Worm (Caenorhabditis elegans): Measurements from ENCODE around the gene R10D12.1.

R10D12.1 gene

ce11 chrV:13954056-13954455 lies 19.6 kb upstream of the R10D12.1 start, which contains the start of gene swt-6:
Gene swt-6 (plus strand): TSS chrV:13954356.
- TF ChIP-seq klf-2 (GFP tag; conservative IDR thresholded peaks at IDR 0.05) = no peak
- no peak for TF ChIP-seq ref-1 (GFP tag; conservative IDR thresholded peaks at IDR 0.05)
- TF ChIP-seq T22C8.4 (GFP tag; IDR thresholded peaks at IDR 0.05) = no peak
- no peak for TF ChIP-seq cog-1 (tag; optimal IDR thresholded peaks at IDR 0.05)
- no peak for TF ChIP-seq ztf-29 (GFP tag; IDR thresholded peaks at IDR 0.05)

ce11 chrV:13953191-13953590 lies 18.7 kb upstream of the R10D12.1 start, which contains the start of gene R10D12.8:
Gene R10D12.8 (minus strand): TSS chrV:13953291.
- no peak for TF ChIP-seq med-1 (GFP tag; optimal IDR thresholded peaks at IDR 0.05; ENCODE audit: insufficient read depth)
- no peak for TF ChIP-seq klf-2 (GFP tag; conservative IDR thresholded peaks at IDR 0.05)
- no peak for TF ChIP-seq ref-1 (GFP tag; conservative IDR thresholded peaks at IDR 0.05)
- TF ChIP-seq cog-1 (tag; optimal IDR thresholded peaks at IDR 0.05) = no peak
- no peak for TF ChIP-seq ztf-29 (GFP tag; IDR thresholded peaks at IDR 0.05)
- no peak for TF ChIP-seq flt-1 (GFP tag; IDR thresholded peaks at IDR 0.05)
- no peak for TF ChIP-seq tab-1 (GFP tag; IDR thresholded peaks at IDR 0.05)
- no peak for TF ChIP-seq T22C8.4 (GFP tag; IDR thresholded peaks at IDR 0.05)
- TF ChIP-seq ztf-23 (GFP tag; IDR thresholded peaks at IDR 0.05) = no peak

ce11 chrV:13949752-13950151 lies 15.3 kb upstream of the R10D12.1 start, which contains the start of gene R10D12.7:
Gene R10D12.7 (plus strand): TSS chrV:13950052.
- no peak for TF ChIP-seq tab-1 (GFP tag; IDR thresholded peaks at IDR 0.05)
- no peak for TF ChIP-seq ztf-29 (GFP tag; IDR thresholded peaks at IDR 0.05)
- TF ChIP-seq ztf-23 (GFP tag; IDR thresholded peaks at IDR 0.05) = no peak
- no peak for TF ChIP-seq flt-1 (GFP tag; IDR thresholded peaks at IDR 0.05)
- no peak for TF ChIP-seq cog-1 (tag; optimal IDR thresholded peaks at IDR 0.05)
- no peak for TF ChIP-seq T22C8.4 (GFP tag; IDR thresholded peaks at IDR 0.05)
- TF ChIP-seq klf-2 (GFP tag; conservative IDR thresholded peaks at IDR 0.05) = no peak
- no peak for TF ChIP-seq med-1 (GFP tag; optimal IDR thresholded peaks at IDR 0.05; ENCODE audit: insufficient read depth)
- TF ChIP-seq ref-1 (GFP tag; conservative IDR thresholded peaks at IDR 0.05) = no peak

ce11 chrV:13949010-13949409 lies 14.6 kb upstream of the R10D12.1 start, which contains the start of gene R10D12.6:
Gene R10D12.6 (plus strand): TSS chrV:13949310.
- no peak for TF ChIP-seq cog-1 (tag; optimal IDR thresholded peaks at IDR 0.05)
- TF ChIP-seq ztf-23 (GFP tag; IDR thresholded peaks at IDR 0.05) = no peak
- TF ChIP-seq T22C8.4 (GFP tag; IDR thresholded peaks at IDR 0.05) = no peak
- no peak for TF ChIP-seq med-1 (GFP tag; optimal IDR thresholded peaks at IDR 0.05; ENCODE audit: insufficient read depth)
- no peak for TF ChIP-seq ztf-29 (GFP tag; IDR thresholded peaks at IDR 0.05)
- no peak for TF ChIP-seq ref-1 (GFP tag; conservative IDR thresholded peaks at IDR 0.05)
- TF ChIP-seq tab-1 (GFP tag; IDR thresholded peaks at IDR 0.05) = no peak
- TF ChIP-seq flt-1 (GFP tag; IDR thresholded peaks at IDR 0.05) = no peak

- TF ChIP-seq ztf-29 (GFP tag; IDR thresholded peaks at IDR 0.05) (no peak), cog-1 (tag; optimal IDR thresholded peaks at IDR 0.05) (no peak), med-1 (GFP tag; optimal IDR thresholded peaks at IDR 0.05; ENCODE audit: insufficient read depth) (no peak), ref-1 (GFP tag; conservative IDR thresholded peaks at IDR 0.05) (no peak)
Observed at ce11 chrV:13946385-13947019, 12.1 kb upstream of the R10D12.1 start, which contains the start of the genes srx-10 and clec-226. Gene srx-10 (minus strand): TSS chrV:13946485. Gene clec-226 (plus strand): TSS chrV:13946969.

ce11 chrV:13942082-13942481 lies 7.6 kb upstream of the R10D12.1 start, which contains the start of gene dpr-1:
Gene dpr-1 (minus strand): TSS chrV:13942182.
- TF ChIP-seq ztf-29 (GFP tag; IDR thresholded peaks at IDR 0.05) = no peak
- no peak for TF ChIP-seq T22C8.4 (GFP tag; IDR thresholded peaks at IDR 0.05)
- TF ChIP-seq cog-1 (tag; optimal IDR thresholded peaks at IDR 0.05) = no peak
- no peak for TF ChIP-seq med-1 (GFP tag; optimal IDR thresholded peaks at IDR 0.05; ENCODE audit: insufficient read depth)
- no peak for TF ChIP-seq klf-2 (GFP tag; conservative IDR thresholded peaks at IDR 0.05)
- no peak for TF ChIP-seq ref-1 (GFP tag; conservative IDR thresholded peaks at IDR 0.05)
- no peak for TF ChIP-seq tab-1 (GFP tag; IDR thresholded peaks at IDR 0.05)
- TF ChIP-seq ztf-23 (GFP tag; IDR thresholded peaks at IDR 0.05) = no peak
- TF ChIP-seq flt-1 (GFP tag; IDR thresholded peaks at IDR 0.05) = no peak

- TF ChIP-seq flt-1 (GFP tag; IDR thresholded peaks at IDR 0.05) (no peak), ztf-29 (GFP tag; IDR thresholded peaks at IDR 0.05) (no peak), ztf-23 (GFP tag; IDR thresholded peaks at IDR 0.05) (no peak), cog-1 (tag; optimal IDR thresholded peaks at IDR 0.05) (no peak), med-1 (GFP tag; optimal IDR thresholded peaks at IDR 0.05; ENCODE audit: insufficient read depth) (no peak), ref-1 (GFP tag; conservative IDR thresholded peaks at IDR 0.05) (no peak), T22C8.4 (GFP tag; IDR thresholded peaks at IDR 0.05) (no peak), klf-2 (GFP tag; conservative IDR thresholded peaks at IDR 0.05) (no peak), tab-1 (GFP tag; IDR thresholded peaks at IDR 0.05) (no peak)
Observed at ce11 chrV:13936850-13937249, 2.4 kb upstream of the R10D12.1 start, which contains the start of gene srw-145. Gene srw-145 (plus strand): TSS chrV:13937150.

ce11 chrV:13936052-13936451 lies 1.6 kb upstream of the R10D12.1 start:
- no peak for TF ChIP-seq ref-1 (GFP tag; conservative IDR thresholded peaks at IDR 0.05)
- TF ChIP-seq klf-2 (GFP tag; conservative IDR thresholded peaks at IDR 0.05) = no peak
- TF ChIP-seq tab-1 (GFP tag; IDR thresholded peaks at IDR 0.05) = no peak
- no peak for TF ChIP-seq T22C8.4 (GFP tag; IDR thresholded peaks at IDR 0.05)
- no peak for TF ChIP-seq med-1 (GFP tag; optimal IDR thresholded peaks at IDR 0.05; ENCODE audit: insufficient read depth)
- no peak for TF ChIP-seq flt-1 (GFP tag; IDR thresholded peaks at IDR 0.05)

- TF ChIP-seq tab-1 (GFP tag; IDR thresholded peaks at IDR 0.05) = no peak
- no peak for TF ChIP-seq ztf-23 (GFP tag; IDR thresholded peaks at IDR 0.05)
- TF ChIP-seq T22C8.4 (GFP tag; IDR thresholded peaks at IDR 0.05) = no peak
- no peak for TF ChIP-seq cog-1 (tag; optimal IDR thresholded peaks at IDR 0.05)
- TF ChIP-seq flt-1 (GFP tag; IDR thresholded peaks at IDR 0.05) = no peak
- TF ChIP-seq med-1 (GFP tag; optimal IDR thresholded peaks at IDR 0.05; ENCODE audit: insufficient read depth) = no peak
- TF ChIP-seq ref-1 (GFP tag; conservative IDR thresholded peaks at IDR 0.05) = no peak
- TF ChIP-seq ztf-29 (GFP tag; IDR thresholded peaks at IDR 0.05) = no peak
- no peak for TF ChIP-seq klf-2 (GFP tag; conservative IDR thresholded peaks at IDR 0.05)
Observed at ce11 chrV:13935423-13935822, 978 bp upstream of the R10D12.1 start.

Data from whole organism, midembryonic.